Fruit fly (Drosophila melanogaster) whole organism, pupa: ENCODE measurements around the gene Ibf1.

Experiments
- CG12605 ChIP-seq: fragments of 200-800 bp; sonication (Bioruptor generic); IDR thresholded peaks from 2 replicates; pipeline ENCODE4 v1.3.6; 2022; ENCODE audit warnings: missing biosample characterization, missing genetic modification characterization
- CG14655 ChIP-seq: fragments of 200-800 bp; sonication (Bioruptor generic); optimal IDR thresholded peaks from 3 replicates; lab custom pipeline; 2017; ENCODE audit warnings: mild to moderate bottlenecking, missing biosample characterization, missing genetic modification reagents, missing genetic modification characterization
- CG32121 ChIP-seq: fragments of 200-800 bp; sonication (Bioruptor generic); IDR thresholded peaks from 2 replicates; pipeline ENCODE4 v1.3.6; 2022; ENCODE audit warnings: missing biosample characterization, missing genetic modification characterization
- CG8301 ChIP-seq: fragments of 200-800 bp; sonication (Bioruptor generic); optimal IDR thresholded peaks from 2 replicates; lab custom pipeline; 2018; ENCODE audit warnings: missing biosample characterization, mild to moderate bottlenecking, missing genetic modification characterization
- EcR ChIP-seq: fragments of 200-800 bp; sonication (Bioruptor generic); optimal IDR thresholded peaks from 3 replicates; lab custom pipeline; 2019; ENCODE audit warnings: missing biosample characterization, missing genetic modification characterization, mild to moderate bottlenecking, moderate library complexity, missing genetic modification reagents
- Pif1A ChIP-seq: fragments of 200-800 bp; sonication (Bioruptor generic); optimal IDR thresholded peaks from 3 replicates; lab custom pipeline; 2016; ENCODE audit warnings: missing biosample characterization, missing genetic modification characterization

DNA sequence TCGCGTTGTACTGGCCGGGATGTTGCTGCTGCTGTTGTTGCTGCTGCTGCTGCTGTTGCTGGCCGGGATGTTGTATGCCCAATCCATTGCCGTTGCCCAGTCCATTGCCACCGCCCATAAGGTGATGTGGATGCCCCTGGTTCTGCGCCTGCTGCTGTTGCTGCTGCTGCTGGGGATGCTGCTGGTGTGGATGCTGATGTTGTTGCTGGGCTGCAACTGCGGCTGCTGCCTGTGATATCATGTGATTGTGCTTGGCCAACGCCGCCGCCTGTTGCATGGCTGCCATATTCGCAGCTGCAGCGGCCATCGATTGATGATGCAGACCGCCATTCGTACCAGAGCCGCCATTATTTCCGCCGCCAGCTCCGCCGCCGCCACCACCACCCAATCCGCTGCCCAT, 26.4 kb upstream of the Ibf1 start:
- TF ChIP-seq EcR (GFP tag; lab: Kevin White, UChicago) (no peak), CG8301 (tag; lab: Kevin White, UChicago) (no peak), CG14655 (GFP tag; lab: Kevin White, UChicago) (no peak), CG32121 (GFP tag; lab: Robert Waterston, UW) (no peak), Pif1A (GFP tag; lab: Kevin White, UChicago) (no peak), CG12605 (GFP tag; lab: Robert Waterston, UW) (no peak)
